Worm (Caenorhabditis elegans): ENCODE results near the gene ttr-36.

DNA sequence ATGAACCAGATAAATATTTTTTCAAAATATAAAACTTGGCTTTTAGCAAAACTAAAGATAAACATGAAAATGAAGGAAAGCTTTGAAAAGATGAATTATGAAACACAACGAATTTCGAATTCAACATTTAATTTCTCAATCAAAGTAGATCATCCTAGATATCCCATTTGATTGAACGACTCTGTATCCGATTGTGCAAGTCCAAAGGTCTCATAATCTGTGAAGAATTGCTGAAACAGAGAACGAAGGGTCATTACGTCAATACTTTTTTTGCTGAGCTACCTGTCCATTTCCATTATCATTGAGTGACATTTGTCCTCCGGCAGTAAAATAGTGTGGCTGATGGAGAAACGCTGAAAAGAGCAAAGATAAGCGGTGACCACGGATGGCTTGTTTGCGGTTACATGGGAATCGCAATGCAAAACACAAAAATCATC is 11.9 kb downstream of the ttr-36 start:
- TF ChIP-seq nhr-76 (tag; optimal IDR thresholded peaks at IDR 0.05) = no peak
- TF ChIP-seq elt-3 (tag; optimal IDR thresholded peaks at IDR 0.05) = no peak
- no peak for TF ChIP-seq hmg-11 (tag; optimal IDR thresholded peaks at IDR 0.05)
- TF ChIP-seq ceh-9 (tag; optimal IDR thresholded peaks at IDR 0.05) = no peak
- peak; percentile 36 for TF ChIP-seq pha-4 (tag; optimal IDR thresholded peaks at IDR 0.05)
- no peak for TF ChIP-seq aly-2 (tag; optimal IDR thresholded peaks at IDR 0.05)
- TF ChIP-seq zag-1 (tag; optimal IDR thresholded peaks at IDR 0.05) = no peak
- no peak for TF ChIP-seq sea-2 (GFP tag; optimal IDR thresholded peaks at IDR 0.05)
- no peak for TF ChIP-seq fos-1 (tag; optimal IDR thresholded peaks at IDR 0.05)

Data from whole organism, L3 larva.